Worm (Caenorhabditis elegans): Measurements from ENCODE around the gene tsp-4.

ce11 chrIV:12545902-12546301, 25.9 kb upstream of the tsp-4 start:
- TF ChIP-seq nhr-11 (tag; optimal IDR thresholded peaks at IDR 0.05) (no peak), zip-5 (tag; optimal IDR thresholded peaks at IDR 0.05) (no peak), ceh-45 (GFP tag; IDR thresholded peaks at IDR 0.05) (no peak), ets-4 (tag; optimal IDR thresholded peaks at IDR 0.05) (no peak), unc-3 (GFP tag; conservative IDR thresholded peaks at IDR 0.05) (no peak), unc-3 (tag; optimal IDR thresholded peaks at IDR 0.05) (no peak), K02D7.2 (tag; optimal IDR thresholded peaks at IDR 0.05) (no peak), mec-3 (tag; optimal IDR thresholded peaks at IDR 0.05; ENCODE audit: borderline replicate concordance) (no peak), ama-1 (optimal IDR thresholded peaks at IDR 0.05) (no peak)
